Worm (Caenorhabditis elegans) whole organism, young adult: ENCODE measurements around the gene nhr-115.
"Not testable (repeated sequence)": the region's sequence is repeated elsewhere in the genome, so short reads cannot be mapped to it uniquely, and the experiment has no call there.

Experiments used
- B0019.2 ChIP-seq: fragments of 200-800 bp; sonication (Bioruptor generic); conservative IDR thresholded peaks from 2 replicates; pipeline ENCODE4 v1.3.6; 2022; ENCODE audit warnings: missing genetic modification reagents, missing genetic modification characterization, missing compliant biosample characterization
- B0035.1 ChIP-seq: sonication (generic microtip); optimal IDR thresholded peaks from 2 replicates; lab custom pipeline; 2016; ENCODE audit warnings: missing genetic modification characterization, mild to moderate bottlenecking, missing compliant biosample characterization, missing genotype, missing genetic modification reagents
- B0336.3 ChIP-seq: fragments of 200-800 bp; sonication (Bioruptor generic); IDR thresholded peaks from 2 replicates; pipeline ENCODE4 v1.3.6; 2022; ENCODE audit warnings: missing genetic modification characterization, missing compliant biosample characterization
- F39B2.1 ChIP-seq: fragments of 200-800 bp; sonication (Bioruptor generic); IDR thresholded peaks from 2 replicates; pipeline ENCODE4 v1.3.6; 2022; ENCODE audit warnings: missing genetic modification reagents, missing genetic modification characterization, missing compliant biosample characterization
- F52B5.7 ChIP-seq: sonication (generic microtip); optimal IDR thresholded peaks from 2 replicates; lab custom pipeline; 2016; ENCODE audit warnings: mild to moderate bottlenecking, missing genetic modification characterization, missing compliant biosample characterization
- F55B11.4 ChIP-seq: sonication (generic microtip); optimal IDR thresholded peaks from 2 replicates; lab custom pipeline; 2016; ENCODE audit warnings: missing compliant biosample characterization, missing genetic modification characterization, borderline replicate concordance; ENCODE audit not compliant: insufficient read depth
- K11D2.4 ChIP-seq: fragments of 200-800 bp; sonication (Bioruptor generic); IDR thresholded peaks from 2 replicates; pipeline ENCODE4 v1.3.6; 2022; ENCODE audit warnings: missing genetic modification reagents, missing genetic modification characterization, missing compliant biosample characterization
- Y79H2A.3 ChIP-seq: fragments of 200-800 bp; sonication (Bioruptor generic); conservative IDR thresholded peaks from 2 replicates; pipeline ENCODE4 v1.3.6; 2022; ENCODE audit warnings: missing genetic modification reagents, missing genetic modification characterization, missing compliant biosample characterization
- akir-1 ChIP-seq: fragments of 200-800 bp; sonication (Bioruptor generic); optimal IDR thresholded peaks from 2 replicates; lab custom pipeline; 2018; ENCODE audit warnings: mild to moderate bottlenecking, missing genetic modification characterization, moderate library complexity, missing compliant biosample characterization
- ama-1 ChIP-seq, 3 experiments: fragments of 150-350 bp in 1 of 3; sonication (generic microtip) in 2 of 3; optimal IDR thresholded peaks; 2 replicates each; lab custom pipeline; 2014 to 2018; ENCODE audit warnings: missing biosample characterization in 2 of 3, missing genetic modification characterization in 2 of 3, missing genetic modification reagents in 2 of 3
- aptf-2 ChIP-seq: fragments of 200-800 bp; sonication (Bioruptor generic); conservative IDR thresholded peaks from 2 replicates; pipeline ENCODE4 v1.3.6; 2022; ENCODE audit warnings: missing genetic modification reagents, missing genetic modification characterization, missing compliant biosample characterization
- ccch-3 ChIP-seq: fragments of 200-800 bp; sonication (Bioruptor generic); optimal IDR thresholded peaks from 2 replicates; lab custom pipeline; 2018; ENCODE audit warnings: mild to moderate bottlenecking, missing genetic modification characterization, missing compliant biosample characterization
- ceh-91 ChIP-seq: fragments of 200-800 bp; sonication (Bioruptor generic); IDR thresholded peaks from 2 replicates; pipeline ENCODE4 v1.3.6; 2022; ENCODE audit warnings: missing genetic modification reagents, missing genetic modification characterization, missing compliant biosample characterization
- dox-1 ChIP-seq: fragments of 200-800 bp; sonication (Bioruptor generic); IDR thresholded peaks from 2 replicates; pipeline ENCODE4 v1.3.6; 2022; ENCODE audit warnings: missing genetic modification reagents, missing genetic modification characterization, missing compliant biosample characterization
- dpff-1 ChIP-seq: sonication (generic microtip); optimal IDR thresholded peaks from 2 replicates; lab custom pipeline; 2017; ENCODE audit warnings: mild to moderate bottlenecking, missing genetic modification characterization, missing compliant biosample characterization
- dpl-1 ChIP-seq: fragments of 150-350 bp; optimal IDR thresholded peaks from 2 replicates; lab custom pipeline; 2014; ENCODE audit warnings: missing biosample characterization, missing genetic modification reagents, missing genetic modification characterization
- egl-44 ChIP-seq: fragments of 200-800 bp; sonication (Bioruptor generic); IDR thresholded peaks from 2 replicates; pipeline ENCODE4 v1.3.6; 2022; ENCODE audit warnings: missing genetic modification reagents, missing genetic modification characterization, missing compliant biosample characterization
- ets-4 ChIP-seq: fragments of 200-800 bp; sonication (Bioruptor generic); optimal IDR thresholded peaks from 2 replicates; lab custom pipeline; 2018; ENCODE audit warnings: mild to moderate bottlenecking, missing genetic modification characterization, missing compliant biosample characterization
- gei-17 ChIP-seq: fragments of 200-800 bp; sonication (Bioruptor generic); optimal IDR thresholded peaks from 2 replicates; lab custom pipeline; 2018; ENCODE audit warnings: mild to moderate bottlenecking, missing genetic modification characterization, missing compliant biosample characterization
- hsf-1 ChIP-seq: fragments of 200-800 bp; sonication (Bioruptor generic); IDR thresholded peaks from 2 replicates; pipeline ENCODE4 v1.3.6; 2022; ENCODE audit warnings: missing genetic modification reagents, missing genetic modification characterization, missing compliant biosample characterization
- lir-1 ChIP-seq: fragments of 200-800 bp; sonication (Bioruptor generic); conservative IDR thresholded peaks from 2 replicates; pipeline ENCODE4 v1.3.6; 2022; ENCODE audit warnings: missing genetic modification reagents, missing genetic modification characterization, missing compliant biosample characterization
- madf-10 ChIP-seq: sonication (generic microtip); optimal IDR thresholded peaks from 2 replicates; lab custom pipeline; 2016; ENCODE audit warnings: mild to moderate bottlenecking, missing genetic modification characterization, missing compliant biosample characterization
- nfya-2 ChIP-seq: fragments of 200-800 bp; sonication (Bioruptor generic); IDR thresholded peaks from 2 replicates; pipeline ENCODE4 v1.3.6; 2022; ENCODE audit warnings: missing genetic modification reagents, missing genetic modification characterization, missing compliant biosample characterization
- nfyb-1 ChIP-seq: fragments of 200-800 bp; sonication (Bioruptor generic); IDR thresholded peaks from 2 replicates; pipeline ENCODE4 v1.3.6; 2022; ENCODE audit warnings: missing genetic modification reagents, missing genetic modification characterization, missing compliant biosample characterization
- nhr-80 ChIP-seq: sonication (generic microtip); optimal IDR thresholded peaks from 2 replicates; lab custom pipeline; 2016; ENCODE audit warnings: missing genetic modification characterization, missing compliant biosample characterization
- rpc-1 ChIP-seq, 2 experiments: fragments of 150-350 bp in 1 of 2; sonication (generic microtip) in 1 of 2; optimal IDR thresholded peaks; 2 replicates each; lab custom pipeline; 2014 to 2018; ENCODE audit warnings: missing biosample characterization in 1 of 2, missing genetic modification characterization in 1 of 2, missing genetic modification reagents in 1 of 2, missing genotype in 1 of 2
- sdz-38 ChIP-seq: sonication (generic microtip); optimal IDR thresholded peaks from 2 replicates; lab custom pipeline; 2016; ENCODE audit warnings: missing genotype, missing genetic modification characterization, missing compliant biosample characterization
- snpc-1.1 ChIP-seq: sonication (generic microtip); optimal IDR thresholded peaks from 2 replicates; lab custom pipeline; 2017; ENCODE audit warnings: missing genetic modification characterization, mild to moderate bottlenecking, missing compliant biosample characterization, antibody characterized with exemption, moderate library complexity, missing genotype, missing genetic modification reagents; ENCODE audit not compliant: insufficient read depth
- tbx-9 ChIP-seq: sonication (generic microtip); optimal IDR thresholded peaks from 2 replicates; lab custom pipeline; 2016; ENCODE audit warnings: borderline replicate concordance, missing genetic modification characterization, inconsistent platforms, missing compliant biosample characterization
- unc-130 ChIP-seq: sonication (generic microtip); optimal IDR thresholded peaks from 2 replicates; lab custom pipeline; 2016; ENCODE audit warnings: missing genetic modification reagents, missing genetic modification characterization, missing compliant biosample characterization
- ztf-18 ChIP-seq: sonication (generic microtip); optimal IDR thresholded peaks from 2 replicates; lab custom pipeline; 2016; ENCODE audit warnings: missing genotype, mild to moderate bottlenecking, missing genetic modification characterization, missing compliant biosample characterization

nhr-115 gene

DNA sequence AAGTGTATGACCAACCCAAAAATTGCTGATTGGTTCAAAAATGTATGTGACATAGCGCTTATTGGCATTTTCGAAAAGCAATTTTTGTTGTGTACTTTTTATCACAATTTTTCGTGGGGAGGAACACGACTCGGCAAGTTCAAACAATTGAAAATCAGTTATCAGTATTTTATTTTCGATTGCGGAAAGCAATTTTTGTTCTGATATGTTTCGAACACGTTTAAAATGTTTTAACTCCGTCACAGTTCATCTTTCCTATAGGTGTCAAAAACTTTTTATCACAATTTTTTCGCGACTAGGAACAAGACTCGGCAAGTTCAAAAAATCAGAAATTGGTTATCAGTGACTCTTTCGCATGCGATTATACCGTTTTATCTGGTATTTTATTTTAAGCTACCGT, 15.9 kb downstream of the nhr-115 start (continued):
- TF ChIP-seq dox-1 (peak; percentile 73), ets-4 (GFP tag; lab: Kevin White, UChicago) (peak; percentile 41)

DNA sequence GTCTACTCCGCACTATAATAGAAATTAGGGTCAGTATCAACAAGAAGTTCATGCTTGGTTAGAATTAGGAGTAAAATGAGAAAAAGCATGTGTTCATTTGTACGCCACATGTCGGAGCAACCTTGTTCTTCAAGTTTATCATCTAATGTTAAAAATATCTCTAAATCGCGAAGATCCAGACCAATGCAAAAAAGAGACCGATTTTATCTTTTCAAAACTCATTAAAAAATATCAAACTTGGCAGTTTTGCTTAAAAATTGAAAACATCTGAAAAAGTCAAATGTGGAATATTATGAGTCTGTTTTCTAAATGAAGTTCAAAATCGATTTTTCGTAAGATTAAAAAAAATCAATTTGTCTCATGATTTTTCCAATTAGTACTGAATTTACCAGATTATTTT, 28.7 kb downstream of the nhr-115 start, which contains the start of gene Y19D10B.6:
TSS of gene Y19D10B.6 (minus strand) at position 101 of the 400 bp plus-strand sequence.
- not testable (repeated sequence) for TF ChIP-seq Y79H2A.3; aptf-2 (GFP tag; lab: Robert Waterston, UW); nfya-2 (GFP tag; lab: Robert Waterston, UW)

DNA sequence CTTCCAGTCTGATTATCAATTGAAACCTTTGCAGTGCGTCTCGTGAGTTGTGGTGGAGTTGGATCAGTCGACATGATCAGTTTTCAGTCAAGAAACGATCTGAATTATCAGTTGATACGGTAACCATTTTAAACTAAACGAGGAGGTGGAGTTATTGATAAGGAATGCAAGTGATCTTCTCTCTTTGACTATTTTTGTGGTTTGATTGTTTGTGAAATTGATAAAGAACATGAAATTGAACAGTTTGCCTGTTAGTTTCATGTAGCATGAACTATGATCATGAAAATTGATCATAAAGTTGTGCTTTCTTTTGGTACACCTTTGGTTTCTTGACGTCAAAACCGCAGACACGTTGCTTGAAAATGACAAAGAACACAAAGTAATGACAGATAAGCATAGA, 30.1 kb downstream of the nhr-115 start, which contains the start of gene pud-1.2:
TSS of gene pud-1.2 (minus strand) at position 101 of the 400 bp plus-strand sequence.
- TF ChIP-seq madf-10 (tag; lab: Kevin White, UChicago); nfyb-1 (GFP tag; lab: Robert Waterston, UW); ceh-91 (GFP tag; lab: Robert Waterston, UW): not testable (repeated sequence)

DNA sequence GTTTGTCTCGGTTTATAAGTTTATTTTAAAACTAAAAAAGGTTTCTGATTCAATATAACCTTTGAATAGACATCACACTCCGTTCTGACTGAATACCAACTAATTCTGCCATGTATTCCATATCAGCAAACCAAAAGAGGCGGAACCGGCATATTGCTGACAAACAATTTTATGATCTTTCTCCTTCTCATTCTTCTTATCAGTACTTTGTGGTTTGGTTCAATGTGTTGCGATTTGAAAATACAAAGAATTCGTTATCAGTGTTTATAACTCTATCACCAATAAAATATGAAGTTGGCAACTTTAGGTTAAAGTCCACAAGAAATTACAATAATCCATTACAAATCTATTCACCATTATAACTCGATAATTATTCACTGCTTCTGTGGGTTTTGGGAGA, 31.9 kb downstream of the nhr-115 start:
- no peak for TF ChIP-seq B0019.2
- peak; percentile 85 for TF ChIP-seq nhr-80 (tag; lab: Kevin White, UChicago)
- TF ChIP-seq F52B5.7 (tag; lab: Kevin White, UChicago), result no peak
- TF ChIP-seq snpc-1.1 (tag; lab: Kevin White, UChicago), result no peak
- no peak for TF ChIP-seq F39B2.1
- TF ChIP-seq ztf-18 (tag; lab: Kevin White, UChicago), result no peak
- TF ChIP-seq hsf-1, result no peak
- TF ChIP-seq dox-1, result 0 out of 2 replicates have a peak, but pooled peaks have one; percentile 12
- TF ChIP-seq, all 124 proteins: peak for 2

DNA sequence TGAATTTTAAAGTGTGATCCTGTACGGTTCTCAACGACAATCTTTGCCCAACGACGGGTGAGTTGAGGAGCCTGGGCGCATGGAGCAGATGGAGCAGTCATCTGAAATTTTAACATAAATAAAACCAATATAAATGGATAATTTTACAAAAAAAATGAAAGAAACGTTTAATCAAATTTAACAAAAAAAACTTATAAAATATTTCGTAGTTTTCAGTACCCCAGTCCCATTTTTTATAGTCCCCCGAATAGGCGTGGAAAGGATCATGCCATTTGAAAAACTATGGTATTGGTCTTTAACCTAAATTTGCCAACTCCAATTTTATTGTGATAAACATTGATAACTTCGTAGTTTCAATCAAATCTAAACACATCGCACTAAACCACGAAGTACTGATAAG, 32.7 kb downstream of the nhr-115 start, which contains the start of gene pud-3:
TSS of gene pud-3 (minus strand) at position 101 of the 400 bp plus-strand sequence.
- no peak for TF ChIP-seq rpc-1 (optimal IDR thresholded peaks at IDR 0.05; lab: Kevin White, UChicago)
- TF ChIP-seq rpc-1 (tag; optimal IDR thresholded peaks at IDR 0.05; lab: Kevin White, UChicago), result no peak
- no peak for TF ChIP-seq sdz-38 (tag; lab: Kevin White, UChicago)
- TF ChIP-seq akir-1 (GFP tag; lab: Kevin White, UChicago), result no peak
- TF ChIP-seq ets-4 (GFP tag; lab: Kevin White, UChicago), result no peak
- TF ChIP-seq B0035.1 (tag; lab: Kevin White, UChicago), result no peak
- TF ChIP-seq lir-1 (GFP tag; lab: Robert Waterston, UW), result no peak
- no peak for TF ChIP-seq B0336.3 (GFP tag; lab: Robert Waterston, UW)
- TF ChIP-seq dpl-1, result no peak
- no peak for TF ChIP-seq K11D2.4
- TF ChIP-seq tbx-9 (tag; lab: Kevin White, UChicago), result no peak
- no peak for TF ChIP-seq dpff-1 (tag; lab: Kevin White, UChicago)
- no peak for TF ChIP-seq ama-1 (optimal IDR thresholded peaks at IDR 0.05; lab: Kevin White, UChicago)
- no peak for TF ChIP-seq ama-1 (GFP tag; optimal IDR thresholded peaks at IDR 0.05; lab: Kevin White, UChicago)
- no peak for TF ChIP-seq egl-44 (GFP tag; lab: Robert Waterston, UW)
- TF ChIP-seq gei-17 (GFP tag; lab: Kevin White, UChicago), result no peak
- no peak for TF ChIP-seq dox-1
- no peak for TF ChIP-seq unc-130 (GFP tag; lab: Kevin White, UChicago)
- TF ChIP-seq ccch-3 (GFP tag; lab: Kevin White, UChicago), result no peak
- no peak for TF ChIP-seq F55B11.4 (tag; lab: Kevin White, UChicago)
